Worm (Caenorhabditis elegans): ENCODE data around the gene F07A11.1.
"Not testable (repeated sequence)": the region's sequence is repeated elsewhere in the genome, so short reads cannot be mapped to it uniquely, and the experiment has no call there.

The F07A11.1 gene

ce11 chrII:11566970-11567711 is 24.8 kb downstream of the F07A11.1 start, which contains the start of gene F54D5.5:
Gene F54D5.5 (minus strand): TSS chrII:11567020.
- TF ChIP-seq tbx-8 (GFP tag; optimal IDR thresholded peaks at IDR 0.05), result no peak
- no peak for TF ChIP-seq snpc-4 (tag; optimal IDR thresholded peaks at IDR 0.05)
- peak; percentile 48 for TF ChIP-seq unc-62 (GFP tag; optimal IDR thresholded peaks at IDR 0.05)
- peak; percentile 86 for TF ChIP-seq cnd-1 (tag; optimal IDR thresholded peaks at IDR 0.05)
- TF ChIP-seq mls-2 (tag; optimal IDR thresholded peaks at IDR 0.05), result peak; percentile 94
- no peak for TF ChIP-seq ceh-43 (GFP tag; optimal IDR thresholded peaks at IDR 0.05)
- TF ChIP-seq lsy-2 (tag; optimal IDR thresholded peaks at IDR 0.05), result peak; percentile 44
- peak; percentile 23 for TF ChIP-seq drap-1 (GFP tag; optimal IDR thresholded peaks at IDR 0.05)
- TF ChIP-seq elt-1 (tag; optimal IDR thresholded peaks at IDR 0.05; ENCODE audit: borderline replicate concordance, insufficient read depth), result peak; percentile 42
- TF ChIP-seq mep-1 (tag; optimal IDR thresholded peaks at IDR 0.05), result peak; percentile 70
- TF ChIP-seq nhr-76 (tag; optimal IDR thresholded peaks at IDR 0.05), result no peak
- peak; percentile 88 for TF ChIP-seq sptf-1 (tag; optimal IDR thresholded peaks at IDR 0.05)
- peak; percentile 80 for TF ChIP-seq ztf-11 (tag; optimal IDR thresholded peaks at IDR 0.05)
- no peak for TF ChIP-seq ceh-83 (GFP tag; optimal IDR thresholded peaks at IDR 0.05)
- no peak for TF ChIP-seq M03D4.4 (tag; optimal IDR thresholded peaks at IDR 0.05)
- TF ChIP-seq sem-2 (GFP tag; optimal IDR thresholded peaks at IDR 0.05), result no peak
- TF ChIP-seq unc-39 (tag; optimal IDR thresholded peaks at IDR 0.05), result peak; percentile 63
- TF ChIP-seq ceh-39 (tag; optimal IDR thresholded peaks at IDR 0.05), result peak; percentile 27
- TF ChIP-seq unc-120 (tag; optimal IDR thresholded peaks at IDR 0.05; ENCODE audit: poor library complexity, severe bottlenecking), result peak; percentile 8
- TF ChIP-seq ces-1 (GFP tag; optimal IDR thresholded peaks at IDR 0.05), result peak; percentile 90
- no peak for TF ChIP-seq nhr-237 (tag; optimal IDR thresholded peaks at IDR 0.05)
- TF ChIP-seq lin-13 (tag; optimal IDR thresholded peaks at IDR 0.05), result peak; percentile 35
- TF ChIP-seq nhr-2 (tag; optimal IDR thresholded peaks at IDR 0.05), result no peak
- no peak for TF ChIP-seq mab-5 (tag; optimal IDR thresholded peaks at IDR 0.05)
- peak; percentile 16 for TF ChIP-seq pha-4 (tag; optimal IDR thresholded peaks at IDR 0.05)
- TF ChIP-seq ham-2 (GFP tag; optimal IDR thresholded peaks at IDR 0.05), result peak; percentile 65
- peak; percentile 50 for TF ChIP-seq hlh-1 (tag; optimal IDR thresholded peaks at IDR 0.05)

ce11 chrII:11564127-11564526 is 27.8 kb downstream of the F07A11.1 start, which contains the start of gene F54D5.15:
Gene F54D5.15 (minus strand): TSS chrII:11564227.
- no peak for TF ChIP-seq mls-2 (tag; optimal IDR thresholded peaks at IDR 0.05)
- no peak for TF ChIP-seq lsy-2 (tag; optimal IDR thresholded peaks at IDR 0.05)
- TF ChIP-seq sptf-1 (tag; optimal IDR thresholded peaks at IDR 0.05), result peak; percentile 60

- TF ChIP-seq nhr-2 (tag; optimal IDR thresholded peaks at IDR 0.05) (no peak), lin-32 (GFP tag; optimal IDR thresholded peaks at IDR 0.05) (no peak), lsy-2 (tag; optimal IDR thresholded peaks at IDR 0.05) (no peak), unc-62 (GFP tag; optimal IDR thresholded peaks at IDR 0.05) (no peak), zip-8 (tag; optimal IDR thresholded peaks at IDR 0.05) (no peak), drap-1 (GFP tag; optimal IDR thresholded peaks at IDR 0.05) (no peak)
Measured at ce11 chrII:11556338-11556737, 35.6 kb downstream of the F07A11.1 start, which contains the start of gene F54D5.17. Gene F54D5.17 (plus strand): TSS chrII:11556638.

- TF ChIP-seq ztf-11 (tag; optimal IDR thresholded peaks at IDR 0.05) (no peak), lin-13 (tag; optimal IDR thresholded peaks at IDR 0.05) (no peak), sptf-1 (tag; optimal IDR thresholded peaks at IDR 0.05) (peak; percentile 57), hlh-1 (tag; optimal IDR thresholded peaks at IDR 0.05) (peak; percentile 96), mab-5 (tag; optimal IDR thresholded peaks at IDR 0.05) (no peak), M03D4.4 (tag; optimal IDR thresholded peaks at IDR 0.05) (no peak), nhr-28 (tag; optimal IDR thresholded peaks at IDR 0.05) (no peak), sem-2 (GFP tag; optimal IDR thresholded peaks at IDR 0.05) (no peak)
Measured at ce11 chrII:11555634-11556033, 36.3 kb downstream of the F07A11.1 start, which contains the start of gene F54D5.24. Gene F54D5.24 (plus strand): TSS chrII:11555949.

- not testable (repeated sequence) for TF ChIP-seq mls-2, nhr-76, ztf-11 (tag; optimal IDR thresholded peaks at IDR 0.05)
Measured at ce11 chrII:11551981-11552380, 39.9 kb downstream of the F07A11.1 start, which contains the start of gene dhgd-1. Gene dhgd-1 (minus strand): TSS chrII:11552081.
